Worm (Caenorhabditis elegans) whole organism, L3 larva: ENCODE measurements around the gene ins-7.

Experiments
- ceh-16 ChIP-seq: sonication (generic microtip); optimal IDR thresholded peaks from 2 replicates; lab custom pipeline; 2017; ENCODE audit warnings: missing biosample characterization, missing genetic modification characterization
- ceh-28 ChIP-seq: fragments of 150-350 bp; optimal IDR thresholded peaks from 2 replicates; lab custom pipeline; 2014; ENCODE audit warnings: missing biosample characterization, missing genetic modification reagents, missing genetic modification characterization
- egl-27 ChIP-seq: sonication (generic microtip); optimal IDR thresholded peaks from 4 replicates; lab custom pipeline; 2017; ENCODE audit warnings: missing biosample characterization, missing genetic modification reagents, missing genetic modification characterization
- elt-1 ChIP-seq: fragments of 150-350 bp; optimal IDR thresholded peaks from 2 replicates; lab custom pipeline; 2014; ENCODE audit warnings: missing biosample characterization, missing genetic modification characterization
- elt-2 ChIP-seq: sonication (generic microtip); optimal IDR thresholded peaks from 2 replicates; lab custom pipeline; 2016; ENCODE audit warnings: missing genetic modification reagents, mild to moderate bottlenecking, missing genetic modification characterization, missing compliant biosample characterization
- lin-15B ChIP-seq: fragments of 150-350 bp; optimal IDR thresholded peaks from 2 replicates; lab custom pipeline; 2014; ENCODE audit warnings: missing biosample characterization, missing genetic modification characterization
- nfya-1 ChIP-seq: sonication (generic microtip); optimal IDR thresholded peaks from 2 replicates; lab custom pipeline; 2017; ENCODE audit warnings: missing genetic modification characterization, mild to moderate bottlenecking, missing compliant biosample characterization, antibody characterized with exemption, moderate library complexity; ENCODE audit not compliant: insufficient read depth
- nhr-12 ChIP-seq: fragments of 150-350 bp; optimal IDR thresholded peaks from 2 replicates; lab custom pipeline; 2014; ENCODE audit warnings: missing biosample characterization, missing genetic modification characterization
- nhr-23 ChIP-seq: fragments of 150-350 bp; optimal IDR thresholded peaks from 2 replicates; lab custom pipeline; 2014; ENCODE audit warnings: missing biosample characterization, missing genetic modification reagents, missing genetic modification characterization
- nhr-237 ChIP-seq: fragments of 150-350 bp; optimal IDR thresholded peaks from 2 replicates; lab custom pipeline; 2014; ENCODE audit warnings: missing biosample characterization, missing genetic modification characterization
- nhr-25 ChIP-seq: sonication (generic microtip); optimal IDR thresholded peaks from 2 replicates; lab custom pipeline; 2017; ENCODE audit warnings: missing biosample characterization, missing genetic modification characterization
- nhr-28 ChIP-seq: fragments of 150-350 bp; optimal IDR thresholded peaks from 2 replicates; lab custom pipeline; 2014; ENCODE audit warnings: missing biosample characterization, missing genetic modification characterization
- skn-1 ChIP-seq: fragments of 150-350 bp; optimal IDR thresholded peaks from 2 replicates; lab custom pipeline; 2014; ENCODE audit warnings: missing biosample characterization, missing genetic modification characterization
- ztf-11 ChIP-seq: fragments of 150-350 bp; optimal IDR thresholded peaks from 2 replicates; lab custom pipeline; 2014; ENCODE audit warnings: missing biosample characterization, missing genetic modification characterization

ce11 chrIV:9641925-9642324, 40.7 kb downstream of the ins-7 start, which contains the start of gene del-2:
- no peak for TF ChIP-seq ceh-28 (tag; lab: Kevin White, UChicago)
- TF ChIP-seq nhr-12 = no peak
- no peak for TF ChIP-seq nhr-28 (tag; lab: Kevin White, UChicago)
- no peak for TF ChIP-seq ceh-16 (tag; lab: Kevin White, UChicago)
- no peak for TF ChIP-seq nhr-25 (tag; lab: Kevin White, UChicago)
- TF ChIP-seq nhr-23 (tag; lab: Kevin White, UChicago) = no peak
- TF ChIP-seq egl-27 (tag; lab: Kevin White, UChicago) = no peak
- TF ChIP-seq elt-2 = no peak
- TF ChIP-seq nfya-1 (tag; lab: Kevin White, UChicago) = no peak
- no peak for TF ChIP-seq ztf-11
- no peak for TF ChIP-seq nhr-237 (tag; lab: Kevin White, UChicago)
- no peak for TF ChIP-seq skn-1
- TF ChIP-seq elt-1 (tag; lab: Kevin White, UChicago) = no peak
- no peak for TF ChIP-seq lin-15B (tag; lab: Kevin White, UChicago)
